Worm (Caenorhabditis elegans): Measurements from ENCODE around the gene C05C10.5.

DNA sequence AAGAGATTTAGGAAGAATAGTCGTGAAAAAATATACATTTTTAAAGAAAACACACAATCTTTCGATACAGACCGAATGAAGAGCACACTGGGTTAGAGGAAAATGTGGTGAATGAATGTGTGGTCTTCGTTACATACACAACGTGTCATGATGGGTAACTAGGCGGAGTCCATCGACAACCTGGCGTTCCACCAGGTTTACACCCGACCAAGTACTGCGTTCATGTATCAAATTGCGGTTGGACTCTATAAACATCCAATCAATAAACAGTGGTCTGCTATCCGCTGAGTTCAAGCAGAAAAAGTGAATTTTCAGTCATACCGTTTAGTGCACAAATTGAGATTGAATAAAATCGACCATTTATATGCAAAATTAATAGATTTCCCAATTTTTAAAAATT, 42.9 kb downstream of the C05C10.5 start, which contains the start of gene sdz-38:
- TF ChIP-seq nhr-76 (tag; optimal IDR thresholded peaks at IDR 0.05) (no peak), lin-39 (tag; optimal IDR thresholded peaks at IDR 0.05) (no peak), snu-23 (GFP tag; optimal IDR thresholded peaks at IDR 0.05) (no peak)
